Fruit fly (Drosophila melanogaster): ENCODE results near the gene Kcmf1.

The Kcmf1 gene

DNA sequence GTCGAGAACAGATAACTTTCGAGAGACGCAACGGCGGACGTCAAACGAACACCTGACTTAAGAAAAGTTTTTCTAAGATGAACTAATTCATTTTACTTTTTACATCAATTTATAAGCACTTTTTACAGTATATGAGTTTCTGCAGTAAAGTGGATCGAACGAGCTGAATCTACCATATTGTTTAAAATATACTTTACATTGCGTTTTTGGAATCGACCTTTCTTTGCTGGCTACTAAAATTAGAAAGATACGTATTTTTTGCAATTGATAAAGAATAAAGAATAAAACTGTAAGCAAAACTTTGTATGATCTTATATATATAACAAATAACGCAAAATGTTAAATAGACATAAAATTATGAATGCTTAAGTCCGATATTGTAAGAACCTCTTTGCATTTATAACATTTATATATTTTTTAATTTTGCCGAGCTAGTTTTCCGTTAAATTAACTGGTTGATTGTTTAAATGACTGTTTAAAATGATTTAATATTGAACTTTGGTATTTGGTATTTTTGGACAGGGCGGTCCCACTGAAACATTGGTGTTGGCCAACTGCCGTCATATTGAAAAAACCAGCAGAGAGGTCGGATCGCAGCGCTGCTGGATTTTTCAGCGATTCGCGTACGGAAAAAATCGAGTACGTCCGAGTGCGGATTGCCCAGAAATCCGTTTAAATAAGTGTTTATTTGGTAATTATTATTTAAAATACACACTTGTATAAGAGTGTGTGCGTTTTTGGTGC, 37.4 kb upstream of the Kcmf1 start, which contains the start of gene Kdm2 (continued):
- no peak for TF ChIP-seq ash1 (GFP tag; optimal IDR thresholded peaks at IDR 0.05)
- no peak for TF ChIP-seq CG12219 (GFP tag; optimal IDR thresholded peaks at IDR 0.05)
- no peak for TF ChIP-seq chm (GFP tag; IDR thresholded peaks at IDR 0.05)
- TF ChIP-seq abd-A (tag; optimal IDR thresholded peaks at IDR 0.05), result no peak
- TF ChIP-seq dimm (GFP tag; IDR thresholded peaks at IDR 0.05), result no peak
- TF ChIP-seq inv (GFP tag; IDR thresholded peaks at IDR 0.05; ENCODE audit: partially characterized antibody), result no peak
- TF ChIP-seq bcd (GFP tag; optimal IDR thresholded peaks at IDR 0.05), result no peak
- no peak for TF ChIP-seq E2f1 (GFP tag; IDR thresholded peaks at IDR 0.05)
- TF ChIP-seq HLH3B (GFP tag; IDR thresholded peaks at IDR 0.05), result no peak
- TF ChIP-seq CG11085 (GFP tag; IDR thresholded peaks at IDR 0.05), result no peak
- TF ChIP-seq CG30020 (tag; optimal IDR thresholded peaks at IDR 0.05), result peak; percentile 18
- TF ChIP-seq scrt (GFP tag; optimal IDR thresholded peaks at IDR 0.05), result peak; percentile 56
- TF ChIP-seq Gug (GFP tag; IDR thresholded peaks at IDR 0.05), result no peak
- TF ChIP-seq Camta (GFP tag; optimal IDR thresholded peaks at IDR 0.05), result peak; percentile 18
- no peak for TF ChIP-seq CG9817 (tag; optimal IDR thresholded peaks at IDR 0.05)
- TF ChIP-seq eyg (GFP tag; optimal IDR thresholded peaks at IDR 0.05), result no peak
- no peak for TF ChIP-seq lola (GFP tag; optimal IDR thresholded peaks at IDR 0.05)
- no peak for TF ChIP-seq oc (tag; optimal IDR thresholded peaks at IDR 0.05)
- peak; percentile 16 for TF ChIP-seq nerfin-1 (tag; optimal IDR thresholded peaks at IDR 0.05)
- peak; percentile 0 for TF ChIP-seq twi (tag; optimal IDR thresholded peaks at IDR 0.05)
- TF ChIP-seq lab (GFP tag; optimal IDR thresholded peaks at IDR 0.05), result peak; percentile 45
- no peak for TF ChIP-seq CG9215 (GFP tag; IDR thresholded peaks at IDR 0.05)
- TF ChIP-seq fd96Cb (tag; optimal IDR thresholded peaks at IDR 0.05), result no peak
- peak; percentile 3 for TF ChIP-seq Vsx1 (GFP tag; optimal IDR thresholded peaks at IDR 0.05)
- TF ChIP-seq Nf-YA (GFP tag; IDR thresholded peaks at IDR 0.05), result no peak
- no peak for TF ChIP-seq peb (GFP tag; IDR thresholded peaks at IDR 0.05)
- TF ChIP-seq Pdp1 (GFP tag; optimal IDR thresholded peaks at IDR 0.05), result peak in 1 of 2 experiments; percentile 19
- no peak for TF ChIP-seq prd (optimal IDR thresholded peaks at IDR 0.05)
- TF ChIP-seq prd (GFP tag; IDR thresholded peaks at IDR 0.05), result no peak
- TF ChIP-seq CG16863 (GFP tag; optimal IDR thresholded peaks at IDR 0.05), result no peak
- no peak for TF ChIP-seq CHES-1-like (GFP tag; optimal IDR thresholded peaks at IDR 0.05)
- TF ChIP-seq CG12659 (GFP tag; optimal IDR thresholded peaks at IDR 0.05), result peak; percentile 62
- TF ChIP-seq Dek (tag; optimal IDR thresholded peaks at IDR 0.05), result peak; percentile 57
- no peak for TF ChIP-seq HmgD (GFP tag; optimal IDR thresholded peaks at IDR 0.05)
- peak; percentile 12 for TF ChIP-seq CG12155 (GFP tag; optimal IDR thresholded peaks at IDR 0.05)
- TF ChIP-seq CG4404 (GFP tag; IDR thresholded peaks at IDR 0.05), result no peak
- no peak for TF ChIP-seq D19B (GFP tag; optimal IDR thresholded peaks at IDR 0.05)
- TF ChIP-seq CG17328 (GFP tag; IDR thresholded peaks at IDR 0.05), result no peak
- TF ChIP-seq dysf (GFP tag; IDR thresholded peaks at IDR 0.05), result no peak
- TF ChIP-seq CG10654 (GFP tag; optimal IDR thresholded peaks at IDR 0.05), result no peak
- no peak for TF ChIP-seq croc (GFP tag; conservative IDR thresholded peaks at IDR 0.05)
- no peak for TF ChIP-seq Mes4 (GFP tag; optimal IDR thresholded peaks at IDR 0.05)
- no peak for TF ChIP-seq pb (GFP tag; optimal IDR thresholded peaks at IDR 0.05)
- no peak for TF ChIP-seq CG8765 (GFP tag; IDR thresholded peaks at IDR 0.05)
- no peak for TF ChIP-seq CG14860 (GFP tag; IDR thresholded peaks at IDR 0.05; ENCODE audit: partially characterized antibody)
- TF ChIP-seq HHEX (GFP tag; optimal IDR thresholded peaks at IDR 0.05), result no peak
- no peak for TF ChIP-seq Hr39 (optimal IDR thresholded peaks at IDR 0.05)
- TF ChIP-seq CG7745 (tag; optimal IDR thresholded peaks at IDR 0.05), result peak; percentile 18
- TF ChIP-seq CG13296 (GFP tag; optimal IDR thresholded peaks at IDR 0.05), result peak; percentile 39
- TF ChIP-seq CG12391 (tag; optimal IDR thresholded peaks at IDR 0.05), result peak; percentile 46
